Worm (Caenorhabditis elegans) whole organism, young adult: ENCODE data around the gene Y53C12A.7.

Source experiments
- D2030.7 ChIP-seq: fragments of 200-800 bp; sonication (Bioruptor generic); IDR thresholded peaks from 2 replicates; pipeline ENCODE4 v1.3.6; 2022; ENCODE audit warnings: missing genetic modification reagents, missing genetic modification characterization, missing compliant biosample characterization
- F57C9.4 ChIP-seq: sonication (generic microtip); optimal IDR thresholded peaks from 2 replicates; lab custom pipeline; 2017; ENCODE audit warnings: mild to moderate bottlenecking, missing genetic modification characterization, missing compliant biosample characterization
- ama-1 ChIP-seq, 3 experiments: fragments of 150-350 bp in 1 of 3; sonication (generic microtip) in 2 of 3; optimal IDR thresholded peaks; 2 replicates each; lab custom pipeline; 2014 to 2018; ENCODE audit warnings: missing biosample characterization in 2 of 3, missing genetic modification characterization in 2 of 3, missing genetic modification reagents in 2 of 3
- ceh-79 ChIP-seq: sonication (generic microtip); optimal IDR thresholded peaks from 2 replicates; lab custom pipeline; 2017; ENCODE audit warnings: mild to moderate bottlenecking, missing genetic modification characterization, missing compliant biosample characterization
- egl-44 ChIP-seq: fragments of 200-800 bp; sonication (Bioruptor generic); IDR thresholded peaks from 2 replicates; pipeline ENCODE4 v1.3.6; 2022; ENCODE audit warnings: missing genetic modification reagents, missing genetic modification characterization, missing compliant biosample characterization
- lsl-1 ChIP-seq: fragments of 200-800 bp; sonication (Bioruptor generic); optimal IDR thresholded peaks from 2 replicates; lab custom pipeline; 2018; ENCODE audit warnings: mild to moderate bottlenecking, missing genetic modification characterization, moderate library complexity, missing compliant biosample characterization
- pha-4 ChIP-seq: fragments of 150-350 bp; sonication (generic microtip); optimal IDR thresholded peaks from 2 replicates; lab custom pipeline; 2014; ENCODE audit warnings: missing biosample characterization, missing genetic modification reagents, missing genetic modification characterization
- tlf-1 ChIP-seq: fragments of 200-800 bp; sonication (Bioruptor generic); optimal IDR thresholded peaks from 2 replicates; lab custom pipeline; 2018; ENCODE audit warnings: mild to moderate bottlenecking, missing genetic modification characterization, missing compliant biosample characterization
- ztf-18 ChIP-seq: sonication (generic microtip); optimal IDR thresholded peaks from 2 replicates; lab custom pipeline; 2016; ENCODE audit warnings: missing genotype, mild to moderate bottlenecking, missing genetic modification characterization, missing compliant biosample characterization

- no peak for TF ChIP-seq lsl-1 (GFP tag; lab: Kevin White, UChicago)
- no peak for TF ChIP-seq ama-1 (optimal IDR thresholded peaks at IDR 0.05; lab: Kevin White, UChicago)
- TF ChIP-seq ama-1 (GFP tag; optimal IDR thresholded peaks at IDR 0.05; lab: Kevin White, UChicago), result no peak
- TF ChIP-seq pha-4 (tag; lab: Kevin White, UChicago), result no peak
- TF ChIP-seq tlf-1 (GFP tag; lab: Kevin White, UChicago), result no peak
- no peak for TF ChIP-seq D2030.7 (GFP tag; lab: Robert Waterston, UW)
- TF ChIP-seq egl-44 (GFP tag; lab: Robert Waterston, UW), result no peak
- no peak for TF ChIP-seq ceh-79 (tag; lab: Kevin White, UChicago)
- TF ChIP-seq F57C9.4 (tag; lab: Kevin White, UChicago), result no peak
- no peak for TF ChIP-seq ztf-18
These were observed 44.7 kb upstream of the Y53C12A.7 start, which contains the start of gene ZK1307.1 for ce11 chrII:9655530-9656139.
